Worm (Caenorhabditis elegans) whole organism, L2 larva: ENCODE data around the gene hum-2.
"Not testable (repeated sequence)": the region's sequence is repeated elsewhere in the genome, so short reads cannot be mapped to it uniquely, and the experiment has no call there.

ENCODE experiments used
- C34F6.9 ChIP-seq: fragments of 150-350 bp; optimal IDR thresholded peaks from 2 replicates; lab custom pipeline; 2014; ENCODE audit warnings: missing biosample characterization, missing genetic modification characterization
- F13H6.1 ChIP-seq: sonication (generic microtip); optimal IDR thresholded peaks from 2 replicates; lab custom pipeline; 2016; ENCODE audit warnings: missing genetic modification characterization, missing compliant biosample characterization
- alr-1 ChIP-seq: fragments of 150-350 bp; optimal IDR thresholded peaks from 2 replicates; lab custom pipeline; 2014; ENCODE audit warnings: missing biosample characterization, missing genetic modification characterization
- ceh-16 ChIP-seq: fragments of 150-350 bp; optimal IDR thresholded peaks from 2 replicates; lab custom pipeline; 2014; ENCODE audit warnings: missing biosample characterization, missing genetic modification characterization
- ceh-82 ChIP-seq: fragments of 150-350 bp; optimal IDR thresholded peaks from 2 replicates; lab custom pipeline; 2014; ENCODE audit warnings: missing biosample characterization, missing genetic modification characterization
- crh-2 ChIP-seq: sonication (generic microtip); optimal IDR thresholded peaks from 2 replicates; lab custom pipeline; 2017; ENCODE audit warnings: missing biosample characterization, missing genetic modification characterization
- dmd-4 ChIP-seq: sonication (generic microtip); optimal IDR thresholded peaks from 2 replicates; lab custom pipeline; 2017; ENCODE audit warnings: missing biosample characterization, missing genetic modification characterization
- egl-27 ChIP-seq: sonication (generic microtip); optimal IDR thresholded peaks from 3 replicates; lab custom pipeline; 2017; ENCODE audit warnings: missing biosample characterization, missing genetic modification reagents, missing genetic modification characterization
- elt-1 ChIP-seq: fragments of 150-350 bp; optimal IDR thresholded peaks from 2 replicates; lab custom pipeline; 2014; ENCODE audit warnings: missing biosample characterization, missing genetic modification characterization
- fos-1 ChIP-seq: fragments of 150-350 bp; optimal IDR thresholded peaks from 2 replicates; lab custom pipeline; 2014; ENCODE audit warnings: missing biosample characterization, missing genetic modification characterization
- gmeb-1 ChIP-seq: fragments of 150-350 bp; optimal IDR thresholded peaks from 2 replicates; lab custom pipeline; 2014; ENCODE audit warnings: missing biosample characterization, missing genetic modification characterization
- mab-5 ChIP-seq: fragments of 150-350 bp; optimal IDR thresholded peaks from 2 replicates; lab custom pipeline; 2014; ENCODE audit warnings: missing biosample characterization, missing genetic modification characterization
- mbf-1 ChIP-seq: sonication (generic microtip); optimal IDR thresholded peaks from 2 replicates; lab custom pipeline; 2017; ENCODE audit warnings: missing biosample characterization, missing genetic modification characterization
- mdl-1 ChIP-seq, 2 experiments: fragments of 150-350 bp in 1 of 2; sonication (generic microtip) in 1 of 2; optimal IDR thresholded peaks; 2 replicates each; lab custom pipeline; 2017; ENCODE audit warnings: missing biosample characterization in 2 of 2, missing genetic modification characterization in 2 of 2
- nhr-11 ChIP-seq: fragments of 150-350 bp; optimal IDR thresholded peaks from 2 replicates; lab custom pipeline; 2014; ENCODE audit warnings: missing biosample characterization, missing genetic modification characterization
- nhr-12 ChIP-seq: fragments of 150-350 bp; optimal IDR thresholded peaks from 2 replicates; lab custom pipeline; 2014; ENCODE audit warnings: missing biosample characterization, missing genetic modification characterization
- nhr-129 ChIP-seq: fragments of 150-350 bp; optimal IDR thresholded peaks from 2 replicates; lab custom pipeline; 2014; ENCODE audit warnings: missing biosample characterization, missing genetic modification characterization
- nhr-21 ChIP-seq: fragments of 150-350 bp; optimal IDR thresholded peaks from 2 replicates; lab custom pipeline; 2014; ENCODE audit warnings: missing biosample characterization, missing genetic modification characterization
- nhr-25 ChIP-seq: fragments of 150-350 bp; sonication (generic microtip); optimal IDR thresholded peaks from 3 replicates; lab custom pipeline; 2014; ENCODE audit warnings: missing biosample characterization, missing genetic modification characterization
- sem-4 ChIP-seq: fragments of 150-350 bp; optimal IDR thresholded peaks from 2 replicates; lab custom pipeline; 2014; ENCODE audit warnings: missing biosample characterization, missing genetic modification reagents, missing genetic modification characterization
- skn-1 ChIP-seq: sonication (generic microtip); optimal IDR thresholded peaks from 2 replicates; lab custom pipeline; 2017; ENCODE audit warnings: missing biosample characterization, missing genetic modification characterization
- sma-3 ChIP-seq: sonication (generic microtip); optimal IDR thresholded peaks from 2 replicates; lab custom pipeline; 2016; ENCODE audit warnings: missing genetic modification reagents, missing genetic modification characterization, missing compliant biosample characterization
- sma-9 ChIP-seq, 2 experiments: fragments of 150-350 bp in 1 of 2; sonication (generic microtip) in 1 of 2; optimal IDR thresholded peaks; 2 replicates each; lab custom pipeline; 2014 to 2016; ENCODE audit warnings: missing genetic modification characterization in 2 of 2, mild to moderate bottlenecking in 1 of 2, missing biosample characterization in 1 of 2, missing compliant biosample characterization in 1 of 2, missing genetic modification reagents in 1 of 2, moderate library complexity in 1 of 2
- snpc-4 ChIP-seq: fragments of 150-350 bp; optimal IDR thresholded peaks from 2 replicates; lab custom pipeline; 2014; ENCODE audit warnings: missing biosample characterization, missing genetic modification characterization
- unc-39 ChIP-seq: fragments of 150-350 bp; optimal IDR thresholded peaks from 2 replicates; lab custom pipeline; 2014; ENCODE audit warnings: missing biosample characterization, missing genetic modification characterization
- unc-55 ChIP-seq: fragments of 150-350 bp; sonication (generic microtip); optimal IDR thresholded peaks from 3 replicates; lab custom pipeline; 2014; ENCODE audit warnings: missing biosample characterization, missing genetic modification reagents, missing genetic modification characterization
- unc-62 ChIP-seq: fragments of 150-350 bp; optimal IDR thresholded peaks from 2 replicates; lab custom pipeline; 2014; ENCODE audit warnings: missing biosample characterization, missing genetic modification reagents, missing genetic modification characterization
- zag-1 ChIP-seq: fragments of 150-350 bp; optimal IDR thresholded peaks from 2 replicates; lab custom pipeline; 2014; ENCODE audit warnings: missing biosample characterization, missing genetic modification characterization
- ztf-1 ChIP-seq: fragments of 200-800 bp; sonication (Bioruptor generic); conservative IDR thresholded peaks from 2 replicates; pipeline ENCODE4 v1.3.6; 2022; ENCODE audit warnings: missing genetic modification characterization, missing compliant biosample characterization
- ztf-4 ChIP-seq: fragments of 150-350 bp; optimal IDR thresholded peaks from 2 replicates; lab custom pipeline; 2014; ENCODE audit warnings: missing biosample characterization, missing genetic modification characterization

The hum-2 gene

DNA sequence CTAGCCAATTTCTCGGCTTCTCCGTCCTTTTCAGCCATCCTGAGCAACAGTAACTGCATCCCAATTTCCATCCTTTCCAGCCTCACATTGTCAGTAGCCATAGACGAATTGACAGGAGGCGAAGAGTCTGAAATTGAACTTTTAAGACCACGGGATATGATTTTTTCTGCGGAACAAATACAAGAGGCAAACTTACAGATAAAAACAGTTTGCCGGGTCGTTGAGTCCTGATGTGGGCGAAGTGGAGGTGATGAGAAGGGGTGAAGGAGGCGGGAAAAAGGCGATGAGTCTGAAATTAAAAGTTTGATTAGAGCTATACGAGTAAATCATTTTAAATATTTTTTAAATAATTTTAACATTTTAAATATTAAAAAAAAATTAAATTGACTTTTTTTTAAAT is 41.1 kb downstream of the hum-2 start, which contains the start of gene F36D4.6:
F36D4.6 (minus strand) TSS at position 101 of the 400 bp plus-strand sequence.
- TF ChIP-seq ceh-82 (tag; lab: Kevin White, UChicago) = no peak
- TF ChIP-seq mab-5 (tag; lab: Kevin White, UChicago) = no peak
- TF ChIP-seq alr-1 (tag; lab: Kevin White, UChicago) = no peak
- TF ChIP-seq crh-2 = no peak
- no peak for TF ChIP-seq mdl-1 (tag; optimal IDR thresholded peaks at IDR 0.05; lab: Kevin White, UChicago)
- TF ChIP-seq nhr-129 (tag; lab: Kevin White, UChicago) = no peak
- TF ChIP-seq elt-1 = no peak
- no peak for TF ChIP-seq C34F6.9 (tag; lab: Kevin White, UChicago)
- no peak for TF ChIP-seq unc-39
- no peak for TF ChIP-seq nhr-21 (tag; lab: Kevin White, UChicago)

DNA sequence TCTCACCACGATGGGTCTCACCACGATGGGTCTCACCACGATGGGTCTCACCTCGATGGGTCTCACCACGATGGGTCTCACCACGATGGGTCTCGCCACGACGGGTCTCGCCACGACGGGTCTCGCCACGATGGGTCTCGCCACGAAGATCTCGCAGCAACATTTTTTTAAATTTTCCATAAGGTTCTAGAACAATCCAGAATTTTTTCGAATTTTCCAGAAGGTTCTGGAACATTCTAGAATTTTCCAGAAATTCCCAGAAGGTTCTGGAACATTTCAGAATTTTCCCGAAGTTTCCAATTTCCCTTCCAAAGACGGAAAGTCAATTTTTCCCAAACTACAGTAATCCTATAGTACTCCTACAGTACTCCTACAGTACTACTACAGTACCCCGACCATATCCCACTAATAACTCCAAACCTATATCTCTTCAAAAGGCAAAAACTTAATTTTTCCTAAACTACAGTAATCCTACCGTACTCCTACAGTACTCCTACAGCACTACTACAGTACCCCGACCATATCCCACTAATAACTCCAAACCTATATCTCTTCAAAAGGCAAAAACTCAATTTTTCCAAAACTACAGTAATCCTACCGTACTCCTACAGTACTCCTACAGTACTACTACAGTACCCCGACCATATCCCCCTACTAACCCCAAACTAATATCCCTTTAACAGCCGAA is 53.5 kb downstream of the hum-2 start, which contains the start of gene Y54B9A.1:
Y54B9A.1 (minus strand) TSS at position 235 of the 688 bp plus-strand sequence.
- TF ChIP-seq mbf-1; dmd-4 (tag; lab: Kevin White, UChicago); ceh-16: not testable (repeated sequence)

DNA sequence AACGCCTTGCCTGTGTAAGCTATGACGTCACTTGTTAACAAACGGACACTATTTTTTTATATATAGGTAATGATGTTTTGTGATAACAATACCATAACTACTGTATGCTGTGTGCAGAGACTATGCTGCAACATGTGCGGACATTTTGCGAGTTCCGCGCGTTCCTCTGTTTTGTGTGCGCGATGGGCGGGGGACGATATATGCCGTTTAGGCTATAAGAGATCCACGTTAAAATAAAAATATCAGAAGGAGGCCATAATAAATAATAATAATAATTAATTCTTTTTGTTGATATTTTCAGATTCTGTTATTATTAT is 54.0 kb downstream of the hum-2 start:
- TF ChIP-seq fos-1 (no peak), ztf-4 (no peak), C34F6.9 (tag; lab: Kevin White, UChicago) (no peak), snpc-4 (tag; lab: Kevin White, UChicago) (peak; percentile 7), skn-1 (tag; lab: Kevin White, UChicago) (no peak)

DNA sequence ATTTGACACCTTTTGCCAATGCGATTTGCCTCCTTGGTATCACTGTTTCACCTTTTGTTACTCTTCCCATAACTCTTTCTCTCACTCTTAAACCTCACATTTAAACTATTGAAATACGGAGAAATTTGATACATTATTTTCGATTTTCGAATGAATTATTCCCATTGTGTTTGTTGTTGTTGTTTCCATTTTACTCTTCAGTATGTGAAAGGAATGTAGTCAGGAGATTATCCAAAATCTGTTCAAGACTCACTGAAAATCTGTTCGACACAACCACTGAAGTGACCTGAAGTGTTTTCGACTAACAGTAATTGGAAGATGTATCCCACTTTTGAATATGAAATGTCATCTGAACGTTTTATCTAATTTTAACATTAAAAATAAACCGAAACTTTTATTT is 55.1 kb downstream of the hum-2 start:
- TF ChIP-seq mab-5 (tag; lab: Kevin White, UChicago) = no peak
- TF ChIP-seq, all 48 proteins: peak for 0

DNA sequence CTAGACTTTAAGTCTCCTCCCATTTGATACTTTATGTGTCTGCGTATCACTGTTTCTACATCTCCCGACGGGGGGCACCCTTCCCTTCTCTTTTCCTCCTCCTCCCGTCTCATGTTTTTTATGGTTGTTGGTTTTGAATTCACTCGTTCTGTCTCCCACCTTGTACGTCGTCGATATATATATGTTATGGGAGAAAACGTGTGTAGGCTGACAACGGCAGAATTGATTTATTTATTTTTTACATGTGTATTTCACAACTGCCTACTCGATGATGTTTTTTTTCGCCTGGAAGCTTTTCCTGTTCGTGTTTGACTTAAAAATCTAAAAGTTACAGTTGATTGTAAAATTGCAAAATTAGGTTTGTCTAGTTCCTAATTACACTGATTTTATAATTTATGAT is 56.5 kb downstream of the hum-2 start:
- TF ChIP-seq unc-55 (GFP tag; lab: Kevin White, UChicago) (peak; percentile 26), unc-62 (GFP tag; lab: Kevin White, UChicago) (no peak), sma-9 (GFP tag; optimal IDR thresholded peaks at IDR 0.05; lab: Kevin White, UChicago) (peak; percentile 38), sma-9 (tag; optimal IDR thresholded peaks at IDR 0.05; lab: Kevin White, UChicago) (no peak), alr-1 (tag; lab: Kevin White, UChicago) (no peak), egl-27 (tag; lab: Kevin White, UChicago) (no peak), nhr-129 (tag; lab: Kevin White, UChicago) (peak; percentile 7), F13H6.1 (tag; lab: Kevin White, UChicago) (peak; percentile 10)

DNA sequence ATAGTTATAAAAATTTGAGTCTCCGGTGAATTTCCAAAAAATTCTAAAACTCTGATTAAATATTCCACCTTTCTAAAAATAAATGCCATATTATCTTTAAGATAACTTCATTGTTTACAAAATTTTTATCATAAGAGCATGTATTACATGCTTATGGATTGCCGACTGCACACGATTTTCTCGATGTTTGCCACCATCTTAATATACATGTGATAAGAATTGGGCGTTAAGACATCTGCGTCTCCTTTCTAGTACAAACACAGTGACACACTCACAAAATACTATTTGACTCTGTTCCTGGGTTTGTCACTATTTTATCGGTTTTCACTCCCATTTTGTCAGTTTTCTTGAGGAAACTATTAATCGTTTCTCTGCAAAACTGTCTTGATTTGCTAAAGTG is 57.1 kb downstream of the hum-2 start:
- peak; percentile 49 for TF ChIP-seq crh-2
- TF ChIP-seq egl-27 (tag; lab: Kevin White, UChicago) = no peak
- TF ChIP-seq nhr-11 = no peak
- TF ChIP-seq sma-3 = no peak
- no peak for TF ChIP-seq dmd-4 (tag; lab: Kevin White, UChicago)
- no peak for TF ChIP-seq alr-1 (tag; lab: Kevin White, UChicago)
- TF ChIP-seq nhr-25 = no peak
- TF ChIP-seq F13H6.1 (tag; lab: Kevin White, UChicago) = peak; percentile 46
- no peak for TF ChIP-seq sem-4
- peak; percentile 8 for TF ChIP-seq skn-1 (tag; lab: Kevin White, UChicago)
- TF ChIP-seq sma-9 (GFP tag; optimal IDR thresholded peaks at IDR 0.05; lab: Kevin White, UChicago) = peak; percentile 67
- TF ChIP-seq sma-9 (tag; optimal IDR thresholded peaks at IDR 0.05; lab: Kevin White, UChicago) = no peak
- TF ChIP-seq unc-55 (GFP tag; lab: Kevin White, UChicago) = no peak
- no peak for TF ChIP-seq nhr-12
- TF ChIP-seq ztf-1 (GFP tag; lab: Robert Waterston, UW) = no peak
- peak; percentile 35 for TF ChIP-seq gmeb-1 (tag; lab: Kevin White, UChicago)
- TF ChIP-seq fos-1 = peak; percentile 92
- no peak for TF ChIP-seq zag-1 (tag; lab: Kevin White, UChicago)
- TF ChIP-seq nhr-21 (tag; lab: Kevin White, UChicago) = no peak
